Worm (Caenorhabditis elegans): Measurements from ENCODE around the gene F37C12.18.

The F37C12.18 gene

DNA sequence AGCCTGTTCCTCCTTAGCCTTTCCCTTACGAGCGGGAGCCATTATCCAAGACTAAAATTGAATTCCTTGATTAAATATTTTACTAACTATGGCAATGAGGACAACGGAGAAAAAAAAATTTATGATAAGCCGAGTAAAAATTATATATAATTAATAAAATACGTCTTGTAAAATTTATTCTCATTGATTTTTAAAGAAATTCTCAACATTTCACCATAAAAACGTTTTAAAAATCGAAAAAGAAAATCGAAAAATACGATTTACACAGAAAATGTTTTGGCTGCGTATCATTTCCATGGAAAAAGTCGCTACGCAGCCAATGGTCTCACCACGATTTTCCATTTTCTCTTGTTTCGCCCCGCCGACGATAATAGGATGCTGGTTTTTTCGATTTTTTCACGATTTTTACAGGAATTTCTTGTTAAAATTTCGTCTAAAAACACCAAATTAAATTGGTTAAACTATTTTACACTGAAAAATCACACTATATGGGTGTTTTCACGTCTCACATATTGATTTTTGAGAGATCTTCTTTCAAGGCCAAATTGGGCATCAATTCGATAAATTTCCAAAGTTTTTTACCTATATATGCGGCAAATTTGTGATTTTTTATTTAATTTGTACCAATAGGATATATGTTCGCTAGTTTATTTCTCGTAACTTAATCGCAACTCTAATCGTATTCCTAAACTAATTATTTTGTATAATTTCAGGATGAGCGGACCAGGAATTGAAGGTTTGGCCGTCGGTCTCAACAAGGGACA is 15.5 kb downstream of the F37C12.18 start, which contains the start of the genes rps-14 and rpl-36:
rps-14 (minus strand) TSS at position 51 of the 764 bp plus-strand sequence.
rpl-36 (plus strand) TSS at position 714 of the 764 bp plus-strand sequence.
- TF ChIP-seq eor-1 (tag; optimal IDR thresholded peaks at IDR 0.05) (no peak), nhr-67 (tag; optimal IDR thresholded peaks at IDR 0.05) (no peak), nfya-1 (tag; optimal IDR thresholded peaks at IDR 0.05; ENCODE audit: insufficient read depth) (peak; percentile 96), pha-4 (tag; optimal IDR thresholded peaks at IDR 0.05) (peak; percentile 96), nhr-11 (tag; optimal IDR thresholded peaks at IDR 0.05) (peak; percentile 61), ztf-11 (tag; optimal IDR thresholded peaks at IDR 0.05) (no peak), nhr-12 (tag; optimal IDR thresholded peaks at IDR 0.05) (no peak), ZK546.5 (tag; optimal IDR thresholded peaks at IDR 0.05) (peak; percentile 74), elt-1 (tag; optimal IDR thresholded peaks at IDR 0.05) (peak; percentile 33), fos-1 (tag; optimal IDR thresholded peaks at IDR 0.05) (no peak), unc-39 (tag; optimal IDR thresholded peaks at IDR 0.05) (no peak), ama-1 (optimal IDR thresholded peaks at IDR 0.05) (peak; percentile 85), nhr-23 (tag; optimal IDR thresholded peaks at IDR 0.05) (peak; percentile 94), elt-3 (tag; optimal IDR thresholded peaks at IDR 0.05) (no peak), ceh-9 (tag; optimal IDR thresholded peaks at IDR 0.05) (no peak), sea-2 (GFP tag; optimal IDR thresholded peaks at IDR 0.05) (no peak), fkh-2 (tag; optimal IDR thresholded peaks at IDR 0.05) (no peak), egl-27 (tag; optimal IDR thresholded peaks at IDR 0.05) (peak; percentile 81), lsy-12 (tag; optimal IDR thresholded peaks at IDR 0.05) (peak; percentile 91), nhr-43 (tag; optimal IDR thresholded peaks at IDR 0.05; ENCODE audit: poor library complexity, severe bottlenecking) (peak; percentile 68), snpc-4 (tag; optimal IDR thresholded peaks at IDR 0.05) (peak; percentile 65), pqm-1 (tag; optimal IDR thresholded peaks at IDR 0.05) (peak; percentile 78), daf-12 (tag; optimal IDR thresholded peaks at IDR 0.05) (no peak), tbx-2 (tag; optimal IDR thresholded peaks at IDR 0.05) (peak; percentile 30), ztf-4 (tag; optimal IDR thresholded peaks at IDR 0.05) (peak; percentile 62), ceh-16 (tag; optimal IDR thresholded peaks at IDR 0.05) (no peak), nhr-25 (tag; optimal IDR thresholded peaks at IDR 0.05) (peak; percentile 95), unc-62 (GFP tag; optimal IDR thresholded peaks at IDR 0.05) (no peak), lin-15B (tag; optimal IDR thresholded peaks at IDR 0.05) (peak; percentile 96), mml-1 (tag; optimal IDR thresholded peaks at IDR 0.05) (no peak), lin-39 (tag; optimal IDR thresholded peaks at IDR 0.05) (peak; percentile 93), nhr-76 (tag; optimal IDR thresholded peaks at IDR 0.05) (peak; percentile 8), nhr-77 (tag; optimal IDR thresholded peaks at IDR 0.05) (no peak), ceh-28 (tag; optimal IDR thresholded peaks at IDR 0.05) (peak; percentile 40), jun-1 (tag; optimal IDR thresholded peaks at IDR 0.05) (peak; percentile 72), nhr-28 (tag; optimal IDR thresholded peaks at IDR 0.05) (no peak), aly-2 (tag; optimal IDR thresholded peaks at IDR 0.05) (no peak), elt-2 (tag; optimal IDR thresholded peaks at IDR 0.05) (peak; percentile 61), mdl-1 (tag; optimal IDR thresholded peaks at IDR 0.05) (no peak), egl-5 (tag; optimal IDR thresholded peaks at IDR 0.05) (peak; percentile 78), skn-1 (tag; optimal IDR thresholded peaks at IDR 0.05) (peak; percentile 90), zag-1 (tag; optimal IDR thresholded peaks at IDR 0.05) (no peak), hmg-11 (tag; optimal IDR thresholded peaks at IDR 0.05) (peak; percentile 67), fkh-10 (GFP tag; optimal IDR thresholded peaks at IDR 0.05) (peak; percentile 61), ceh-82 (tag; optimal IDR thresholded peaks at IDR 0.05) (no peak), nhr-237 (tag; optimal IDR thresholded peaks at IDR 0.05) (no peak), R02D3.7 (tag; optimal IDR thresholded peaks at IDR 0.05) (peak; percentile 84)

All from whole organism, L3 larva.